Worm (Caenorhabditis elegans) whole organism, L1 larva: Measurements from ENCODE around the gene sdz-32.
A peak's percentile ranks its signal among the peaks of the same experiment; 100 is the strongest.

Source experiments
- C04F5.9 ChIP-seq: sonication (generic microtip); optimal IDR thresholded peaks from 2 replicates; lab custom pipeline; 2016; ENCODE audit warnings: missing genetic modification characterization, missing compliant biosample characterization
- aha-1 ChIP-seq: fragments of 150-350 bp; optimal IDR thresholded peaks from 2 replicates; lab custom pipeline; 2014; ENCODE audit warnings: missing biosample characterization, missing genetic modification characterization
- aly-2 ChIP-seq: fragments of 150-350 bp; optimal IDR thresholded peaks from 2 replicates; lab custom pipeline; 2014; ENCODE audit warnings: missing biosample characterization, missing genetic modification characterization
- ama-1 ChIP-seq: fragments of 150-350 bp; optimal IDR thresholded peaks from 2 replicates; lab custom pipeline; 2014
- ceh-8 ChIP-seq: fragments of 200-800 bp; sonication (Bioruptor generic); optimal IDR thresholded peaks from 2 replicates; lab custom pipeline; 2018; ENCODE audit warnings: mild to moderate bottlenecking, missing genetic modification characterization, moderate library complexity, missing compliant biosample characterization
- ceh-88 ChIP-seq: fragments of 200-800 bp; sonication (Bioruptor generic); IDR thresholded peaks from 2 replicates; pipeline ENCODE4 v1.3.6; 2022; ENCODE audit warnings: missing genetic modification characterization, missing compliant biosample characterization
- dsc-1 ChIP-seq: sonication (generic microtip); optimal IDR thresholded peaks from 2 replicates; lab custom pipeline; 2016; ENCODE audit warnings: mild to moderate bottlenecking, missing genetic modification characterization, missing compliant biosample characterization
- efl-1 ChIP-seq, 4 experiments: fragments of 150-350 bp; optimal IDR thresholded peaks in 3 of 4; peaks in 1 of 4; 1 replicate in 1 of 4; 2 replicates in 3 of 4; lab custom pipeline; 2014; ENCODE audit warnings: missing biosample characterization in 2 of 4, missing genetic modification characterization in 2 of 4, missing genetic modification reagents in 2 of 4
- egl-27 ChIP-seq, 2 experiments: fragments of 150-350 bp in 1 of 2; sonication (generic microtip); optimal IDR thresholded peaks; 3 replicates each; lab custom pipeline; 2017 to 2018; ENCODE audit warnings: missing biosample characterization in 2 of 2, missing genetic modification characterization in 2 of 2, missing genetic modification reagents in 2 of 2
- elt-2 ChIP-seq: sonication (generic microtip); optimal IDR thresholded peaks from 2 replicates; lab custom pipeline; 2016; ENCODE audit warnings: missing genetic modification characterization, mild to moderate bottlenecking, inconsistent platforms, missing compliant biosample characterization, missing genetic modification reagents
- ets-5 ChIP-seq: fragments of 200-800 bp; sonication (Bioruptor generic); IDR thresholded peaks from 2 replicates; pipeline ENCODE4 v1.3.6; 2022; ENCODE audit warnings: missing genetic modification characterization, missing compliant biosample characterization
- fkh-8 ChIP-seq: sonication (generic microtip); optimal IDR thresholded peaks from 2 replicates; lab custom pipeline; 2016; ENCODE audit warnings: mild to moderate bottlenecking, missing genetic modification characterization, missing compliant biosample characterization
- fos-1 ChIP-seq: fragments of 150-350 bp; optimal IDR thresholded peaks from 2 replicates; lab custom pipeline; 2014; ENCODE audit warnings: missing biosample characterization, missing genetic modification characterization
- grh-1 ChIP-seq: fragments of 200-800 bp; sonication (Bioruptor generic); IDR thresholded peaks from 2 replicates; pipeline ENCODE4 v1.3.6; 2022; ENCODE audit warnings: missing genetic modification reagents, missing genetic modification characterization, missing compliant biosample characterization
- hlh-17 ChIP-seq: fragments of 200-800 bp; sonication (Bioruptor generic); optimal IDR thresholded peaks from 2 replicates; lab custom pipeline; 2018; ENCODE audit warnings: missing genetic modification characterization, mild to moderate bottlenecking, missing compliant biosample characterization, moderate library complexity, borderline replicate concordance
- hlh-4 ChIP-seq: sonication (generic microtip); optimal IDR thresholded peaks from 2 replicates; lab custom pipeline; 2016; ENCODE audit warnings: mild to moderate bottlenecking, missing genetic modification characterization, missing compliant biosample characterization
- hpl-2 ChIP-seq: fragments of 150-350 bp; optimal IDR thresholded peaks from 2 replicates; lab custom pipeline; 2014; ENCODE audit warnings: missing biosample characterization, missing genetic modification reagents, missing genetic modification characterization
- irx-1 ChIP-seq: sonication (generic microtip); optimal IDR thresholded peaks from 2 replicates; lab custom pipeline; 2016; ENCODE audit warnings: missing genetic modification characterization, missing compliant biosample characterization
- isw-1 ChIP-seq: fragments of 200-800 bp; sonication (Bioruptor generic); IDR thresholded peaks from 2 replicates; pipeline ENCODE4 v1.3.6; 2022; ENCODE audit warnings: missing genetic modification characterization, missing compliant biosample characterization
- jun-1 ChIP-seq: fragments of 150-350 bp; optimal IDR thresholded peaks from 2 replicates; lab custom pipeline; 2014; ENCODE audit warnings: missing biosample characterization, missing genetic modification reagents, missing genetic modification characterization
- lin-15B ChIP-seq: fragments of 150-350 bp; sonication (generic microtip); optimal IDR thresholded peaks from 3 replicates; lab custom pipeline; 2014; ENCODE audit warnings: missing biosample characterization, missing genetic modification characterization
- lsy-2 ChIP-seq, 2 experiments: fragments of 150-350 bp; optimal IDR thresholded peaks; 2 replicates each; lab custom pipeline; 2014; ENCODE audit warnings: missing biosample characterization in 2 of 2, missing genetic modification characterization in 2 of 2
- mef-2 ChIP-seq: fragments of 150-350 bp; optimal IDR thresholded peaks from 2 replicates; lab custom pipeline; 2014; ENCODE audit warnings: missing biosample characterization, missing genetic modification characterization
- mep-1 ChIP-seq: fragments of 150-350 bp; optimal IDR thresholded peaks from 2 replicates; lab custom pipeline; 2014; ENCODE audit warnings: missing biosample characterization, missing genetic modification characterization
- nhr-20 ChIP-seq: sonication (generic microtip); optimal IDR thresholded peaks from 2 replicates; lab custom pipeline; 2016; ENCODE audit warnings: mild to moderate bottlenecking, missing genetic modification characterization, missing compliant biosample characterization
- nhr-237 ChIP-seq: fragments of 150-350 bp; optimal IDR thresholded peaks from 2 replicates; lab custom pipeline; 2014; ENCODE audit warnings: missing biosample characterization, missing genetic modification characterization
- nhr-77 ChIP-seq: fragments of 150-350 bp; optimal IDR thresholded peaks from 2 replicates; lab custom pipeline; 2014; ENCODE audit warnings: missing biosample characterization, missing genetic modification characterization
- nhr-84 ChIP-seq: sonication (generic microtip); optimal IDR thresholded peaks from 2 replicates; lab custom pipeline; 2017; ENCODE audit warnings: missing biosample characterization, missing genetic modification characterization
- nhr-90 ChIP-seq: sonication (generic microtip); optimal IDR thresholded peaks from 2 replicates; lab custom pipeline; 2016; ENCODE audit warnings: mild to moderate bottlenecking, missing genetic modification characterization, missing compliant biosample characterization; ENCODE audit not compliant: poor library complexity
- pag-3 ChIP-seq: sonication (generic microtip); optimal IDR thresholded peaks from 2 replicates; lab custom pipeline; 2017; ENCODE audit warnings: missing genetic modification characterization, mild to moderate bottlenecking, missing compliant biosample characterization, antibody characterized with exemption, borderline replicate concordance; ENCODE audit not compliant: insufficient read depth
- rnt-1 ChIP-seq: sonication (generic microtip); optimal IDR thresholded peaks from 2 replicates; lab custom pipeline; 2016; ENCODE audit warnings: mild to moderate bottlenecking, missing genetic modification characterization, moderate library complexity, missing compliant biosample characterization
- snu-23 ChIP-seq: sonication (generic microtip); optimal IDR thresholded peaks from 2 replicates; lab custom pipeline; 2016; ENCODE audit warnings: missing genetic modification characterization, missing compliant biosample characterization
- sox-4 ChIP-seq: sonication (generic microtip); optimal IDR thresholded peaks from 2 replicates; lab custom pipeline; 2016; ENCODE audit warnings: missing genetic modification characterization, missing compliant biosample characterization
- sup-37 ChIP-seq: fragments of 200-800 bp; sonication (Bioruptor generic); optimal IDR thresholded peaks from 2 replicates; lab custom pipeline; 2018; ENCODE audit warnings: mild to moderate bottlenecking, missing genetic modification characterization, missing compliant biosample characterization
- swsn-7 ChIP-seq: sonication (generic microtip); optimal IDR thresholded peaks from 2 replicates; lab custom pipeline; 2016; ENCODE audit warnings: missing genetic modification characterization, missing compliant biosample characterization
- tlp-1 ChIP-seq: fragments of 150-350 bp; optimal IDR thresholded peaks from 2 replicates; lab custom pipeline; 2014; ENCODE audit warnings: missing biosample characterization, missing genetic modification characterization
- unc-30 ChIP-seq: sonication (generic microtip); optimal IDR thresholded peaks from 2 replicates; lab custom pipeline; 2017; ENCODE audit warnings: missing biosample characterization, missing genetic modification characterization
- unc-62 ChIP-seq: fragments of 150-350 bp; optimal IDR thresholded peaks from 2 replicates; lab custom pipeline; 2014; ENCODE audit warnings: missing biosample characterization, missing genetic modification reagents, missing genetic modification characterization
- vab-15 ChIP-seq: sonication (generic microtip); optimal IDR thresholded peaks from 2 replicates; lab custom pipeline; 2017; ENCODE audit warnings: missing genotype, mild to moderate bottlenecking, missing genetic modification characterization, missing compliant biosample characterization
- xbp-1 ChIP-seq: sonication (generic microtip); optimal IDR thresholded peaks from 2 replicates; lab custom pipeline; 2016; ENCODE audit warnings: missing genetic modification characterization, missing compliant biosample characterization
- zag-1 ChIP-seq: fragments of 150-350 bp; optimal IDR thresholded peaks from 2 replicates; lab custom pipeline; 2014; ENCODE audit warnings: missing biosample characterization, missing genetic modification characterization
- zip-4 ChIP-seq: fragments of 200-800 bp; sonication (Bioruptor generic); optimal IDR thresholded peaks from 2 replicates; lab custom pipeline; 2018; ENCODE audit warnings: mild to moderate bottlenecking, missing genetic modification characterization, moderate library complexity, missing compliant biosample characterization
- ztf-4 ChIP-seq: fragments of 150-350 bp; optimal IDR thresholded peaks from 2 replicates; lab custom pipeline; 2014; ENCODE audit warnings: missing biosample characterization, missing genetic modification characterization

Gene sdz-32

DNA sequence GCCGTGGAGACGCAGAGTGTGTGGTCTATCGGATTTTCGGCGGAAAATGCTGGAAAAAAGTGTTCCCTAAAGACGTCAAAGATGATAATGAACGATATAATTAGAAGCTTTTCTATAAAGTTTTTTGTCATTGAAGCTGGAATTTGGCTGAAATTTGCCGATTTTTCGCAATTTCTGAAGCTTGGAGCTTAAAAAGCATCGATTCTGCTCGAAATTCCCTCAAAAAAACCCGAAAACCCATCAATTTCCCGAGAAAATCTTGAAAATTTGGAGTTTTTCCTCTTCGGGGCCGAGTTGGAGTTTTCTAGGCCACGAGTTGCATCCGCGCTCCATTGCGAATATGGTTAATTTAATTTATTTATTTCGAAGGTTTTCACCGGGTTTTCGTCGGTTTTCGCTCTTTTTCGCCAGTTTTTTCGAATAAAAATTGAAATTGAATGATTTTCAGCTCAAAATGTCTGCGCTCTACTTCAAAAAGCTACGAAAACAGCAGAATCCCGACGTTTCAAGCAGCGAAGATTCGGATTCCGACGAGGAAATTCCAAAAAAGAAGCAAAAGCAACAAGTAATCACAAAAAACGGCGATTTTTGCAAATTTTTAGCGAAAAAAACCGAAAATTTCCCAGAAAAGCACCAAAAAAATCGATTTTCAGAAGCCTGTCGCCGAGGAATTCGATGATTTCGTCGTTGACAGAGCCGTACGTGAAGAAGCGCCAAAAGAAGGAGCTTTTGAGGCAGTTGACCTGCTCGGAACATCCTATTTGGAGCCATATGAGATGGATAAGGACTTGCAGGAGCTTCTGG lies 28.9 kb downstream of the sdz-32 start, which contains the start of the genes col-71 and Y49F6B.2 (continued):
- TF ChIP-seq lin-15B (tag; lab: Kevin White, UChicago) (peak; percentile 90), vab-15 (peak; percentile 47), zip-4 (GFP tag; lab: Kevin White, UChicago) (no peak), hlh-4 (no peak), efl-1 (optimal IDR thresholded peaks at IDR 0.05; lab: Kevin White, UChicago) (peak; percentile 78 to 79), efl-1 (GFP tag; optimal IDR thresholded peaks at IDR 0.05 in 1 of 2; lab: Kevin White, UChicago) (peak; percentile 80 to 97), hlh-17 (no peak)

DNA sequence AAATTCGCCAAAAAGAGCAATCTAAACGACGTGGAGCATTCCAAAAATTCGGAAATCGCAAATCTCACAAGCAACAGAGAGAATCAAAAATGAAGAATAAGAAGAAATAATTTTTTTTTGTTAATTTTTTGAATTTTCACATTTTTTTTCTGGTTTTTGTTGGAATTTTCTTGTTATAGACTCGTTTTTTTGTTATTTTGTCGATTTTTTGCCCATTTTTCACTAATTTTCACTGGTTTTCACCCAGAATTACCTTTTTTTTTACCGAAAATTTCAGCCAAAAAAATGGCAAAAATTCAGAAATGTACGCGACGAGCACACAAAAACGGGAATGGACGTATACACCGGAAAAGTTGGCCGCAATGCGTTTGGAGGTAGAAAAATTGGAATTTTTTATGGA lies 30.9 kb downstream of the sdz-32 start, which contains the start of gene cyh-1:
Gene cyh-1 (plus strand): TSS at position 301 of the 400 bp plus-strand sequence.
- TF ChIP-seq tlp-1 (tag; lab: Kevin White, UChicago), result no peak
- TF ChIP-seq fos-1 (tag; lab: Kevin White, UChicago), result no peak
- no peak for TF ChIP-seq nhr-20 (tag; lab: Kevin White, UChicago)
- TF ChIP-seq ceh-88 (GFP tag; lab: Robert Waterston, UW), result no peak
- no peak for TF ChIP-seq mef-2
- no peak for TF ChIP-seq nhr-237 (tag; lab: Kevin White, UChicago)
- TF ChIP-seq sup-37 (GFP tag; lab: Kevin White, UChicago), result no peak
- TF ChIP-seq hlh-4, result no peak
- TF ChIP-seq, all 84 proteins: peak for 0

DNA sequence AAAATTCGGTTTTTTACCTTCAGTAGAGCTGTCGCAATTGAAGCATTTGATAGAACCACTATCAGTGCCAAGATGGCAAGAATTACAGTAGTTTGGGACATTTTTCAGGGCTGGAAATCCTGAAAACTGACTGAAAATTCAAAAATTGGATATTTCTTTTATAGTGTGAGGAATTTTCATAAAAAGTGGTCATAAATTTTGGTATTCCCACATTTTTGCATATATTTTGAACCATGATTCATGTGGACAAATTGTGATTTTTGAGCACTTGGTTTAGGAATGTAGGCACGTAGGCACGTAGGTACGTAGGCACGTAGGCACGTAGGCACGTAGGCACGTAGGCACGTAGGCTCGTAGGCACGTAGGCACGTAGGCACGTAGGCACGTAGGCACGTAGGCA lies 38.4 kb downstream of the sdz-32 start, which contains the start of gene Y49F6B.19:
Gene Y49F6B.19 (minus strand): TSS at position 101 of the 400 bp plus-strand sequence.
- TF ChIP-seq irx-1 (tag; lab: Kevin White, UChicago), result no peak
- TF ChIP-seq ama-1 (lab: Kevin White, UChicago), result no peak
- TF ChIP-seq isw-1 (GFP tag; lab: Robert Waterston, UW), result no peak
- no peak for TF ChIP-seq vab-15
- TF ChIP-seq fkh-8 (tag; lab: Kevin White, UChicago), result no peak
- TF ChIP-seq nhr-84 (tag; lab: Kevin White, UChicago), result no peak
- TF ChIP-seq ztf-4, result no peak
- no peak for TF ChIP-seq pag-3 (tag; lab: Kevin White, UChicago)
- no peak for TF ChIP-seq egl-27 (tag; optimal IDR thresholded peaks at IDR 0.05; lab: Kevin White, UChicago)
- TF ChIP-seq aha-1 (tag; lab: Kevin White, UChicago), result no peak
- no peak for TF ChIP-seq dsc-1 (tag; lab: Kevin White, UChicago)
- no peak for TF ChIP-seq jun-1
- TF ChIP-seq mep-1 (tag; lab: Kevin White, UChicago), result no peak
- TF ChIP-seq grh-1, result no peak
- no peak for TF ChIP-seq aly-2 (tag; lab: Kevin White, UChicago)

DNA sequence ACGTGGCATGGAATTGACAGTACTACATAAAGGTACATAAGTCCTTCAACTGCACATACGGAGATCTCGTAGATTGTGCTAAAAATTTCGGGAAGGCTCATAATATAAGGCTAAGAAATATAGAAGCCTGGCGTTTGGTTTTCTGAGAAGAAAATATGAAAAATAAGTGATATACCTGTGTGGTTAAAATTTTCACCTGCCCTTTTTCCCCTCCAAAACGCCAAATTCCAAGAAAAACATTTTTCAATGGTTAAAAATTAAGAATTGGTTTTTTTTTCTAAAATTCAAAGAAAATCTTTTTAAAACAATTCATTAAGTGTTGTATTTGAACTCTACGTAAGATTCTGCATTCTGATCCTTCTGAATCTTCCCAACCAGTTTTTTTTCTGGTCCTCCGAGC lies 40.8 kb downstream of the sdz-32 start, which contains the start of gene srz-5:
Gene srz-5 (minus strand): TSS at position 101 of the 400 bp plus-strand sequence.
- TF ChIP-seq nhr-77 (no peak), irx-1 (tag; lab: Kevin White, UChicago) (no peak), C04F5.9 (tag; lab: Kevin White, UChicago) (no peak), unc-62 (no peak), hpl-2 (no peak), jun-1 (no peak), sup-37 (GFP tag; lab: Kevin White, UChicago) (no peak), hlh-4 (peak; percentile 55)

DNA sequence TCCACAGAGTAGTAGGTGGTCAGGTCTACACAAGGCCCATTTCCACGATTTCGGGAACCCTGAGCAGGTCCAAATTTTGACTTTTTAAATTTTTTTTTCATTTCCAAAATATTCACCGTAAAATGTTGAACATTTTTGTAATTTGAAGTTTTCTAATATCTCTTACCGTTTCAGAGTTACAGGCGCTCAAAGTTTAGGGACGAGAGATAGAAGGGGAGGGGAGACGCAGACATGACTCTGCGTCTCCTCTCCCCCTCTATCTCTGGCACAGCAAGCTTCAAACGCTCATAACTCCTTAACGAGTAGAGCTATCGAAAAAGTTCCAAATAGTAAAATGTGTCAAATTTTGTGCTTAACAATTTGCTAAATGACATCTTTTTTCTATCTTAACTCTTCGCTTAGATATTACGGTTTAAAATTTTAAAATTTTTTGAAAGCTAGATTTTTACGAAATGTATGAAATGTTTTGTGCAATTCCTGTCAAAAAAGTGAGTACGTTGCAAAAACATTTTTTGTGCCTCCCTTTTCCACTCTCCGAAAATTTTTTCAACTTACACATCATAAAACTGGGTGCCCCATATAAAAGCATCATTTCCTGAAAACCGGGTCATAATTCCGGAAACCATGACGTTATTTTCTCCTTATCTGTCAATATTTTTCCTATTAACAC lies 41.7 kb downstream of the sdz-32 start, which contains the start of the genes Y49F6B.14 and clec-125:
Gene Y49F6B.14 (minus strand): TSS at position 101 of the 670 bp plus-strand sequence.
Gene clec-125 (plus strand): TSS at position 620 of the 670 bp plus-strand sequence.
- no peak for TF ChIP-seq vab-15
- no peak for TF ChIP-seq swsn-7
- no peak for TF ChIP-seq unc-62
- no peak for TF ChIP-seq zag-1 (tag; lab: Kevin White, UChicago)
- TF ChIP-seq ets-5 (GFP tag; lab: Robert Waterston, UW), result no peak
- TF ChIP-seq snu-23, result no peak
- no peak for TF ChIP-seq sox-4 (tag; lab: Kevin White, UChicago)
- no peak for TF ChIP-seq xbp-1 (tag; lab: Kevin White, UChicago)
- no peak for TF ChIP-seq unc-30 (tag; lab: Kevin White, UChicago)
- TF ChIP-seq hlh-17, result no peak
- TF ChIP-seq ceh-8, result no peak
- no peak for TF ChIP-seq pag-3 (tag; lab: Kevin White, UChicago)
- no peak for TF ChIP-seq rnt-1 (tag; lab: Kevin White, UChicago)
- TF ChIP-seq ama-1 (lab: Kevin White, UChicago), result no peak
- no peak for TF ChIP-seq lsy-2 (tag; optimal IDR thresholded peaks at IDR 0.05; lab: Kevin White, UChicago)
- no peak for TF ChIP-seq elt-2 (tag; lab: Kevin White, UChicago)
- TF ChIP-seq nhr-90, result no peak
